Worm (Caenorhabditis elegans): ENCODE results near the gene hog-1.

hog-1 gene

ce11 chrX:5836527-5836926 lies 17.5 kb downstream of the hog-1 start:
- no peak for TF ChIP-seq saeg-2 (GFP tag; IDR thresholded peaks at IDR 0.05)
- TF ChIP-seq ama-1 (optimal IDR thresholded peaks at IDR 0.05): no peak
- TF ChIP-seq D1046.2 (GFP tag; IDR thresholded peaks at IDR 0.05): no peak
- TF ChIP-seq nhr-42 (GFP tag; IDR thresholded peaks at IDR 0.05): no peak
- no peak for TF ChIP-seq zip-11 (GFP tag; IDR thresholded peaks at IDR 0.05)
- no peak for TF ChIP-seq gei-8 (GFP tag; optimal IDR thresholded peaks at IDR 0.05)
- TF ChIP-seq nhr-41 (GFP tag; IDR thresholded peaks at IDR 0.05): no peak

ce11 chrX:5834581-5835481 lies 19.2 kb downstream of the hog-1 start, which contains the start of gene F13D11.4:
F13D11.4 (minus strand) TSS chrX:5834805.
- peak in 1 of 2 experiments; percentile 80 for TF ChIP-seq unc-62 (GFP tag; optimal IDR thresholded peaks at IDR 0.05 in 1 of 2)
- TF ChIP-seq unc-62 (tag; optimal IDR thresholded peaks at IDR 0.05): no peak
- TF ChIP-seq nhr-28 (tag; optimal IDR thresholded peaks at IDR 0.05): peak; percentile 49
- peak; percentile 22 for TF ChIP-seq mxl-3 (GFP tag; optimal IDR thresholded peaks at IDR 0.05)
- TF ChIP-seq R02D3.7 (tag; optimal IDR thresholded peaks at IDR 0.05): no peak
- no peak for TF ChIP-seq daf-8 (GFP tag; IDR thresholded peaks at IDR 0.05)
- TF ChIP-seq lir-3 (tag; optimal IDR thresholded peaks at IDR 0.05): no peak
- no peak for TF ChIP-seq daf-16 (GFP tag; optimal IDR thresholded peaks at IDR 0.05)
- peak; percentile 95 for TF ChIP-seq daf-16 (tag; optimal IDR thresholded peaks at IDR 0.05)
- no peak for TF ChIP-seq pqm-1 (tag; optimal IDR thresholded peaks at IDR 0.05)
- TF ChIP-seq saeg-2 (GFP tag; IDR thresholded peaks at IDR 0.05): no peak
- no peak for TF ChIP-seq rbr-2 (tag; optimal IDR thresholded peaks at IDR 0.05)
- no peak for TF ChIP-seq tra-1 (GFP tag; IDR thresholded peaks at IDR 0.05)
- TF ChIP-seq dmd-9 (GFP tag; IDR thresholded peaks at IDR 0.05): no peak
- TF ChIP-seq Y48G9A.11 (GFP tag; IDR thresholded peaks at IDR 0.05): no peak
- TF ChIP-seq F37D6.2 (tag; optimal IDR thresholded peaks at IDR 0.05): no peak
- TF ChIP-seq lin-15B (tag; optimal IDR thresholded peaks at IDR 0.05): no peak
- TF ChIP-seq hlh-11 (tag; optimal IDR thresholded peaks at IDR 0.05): peak; percentile 50
- TF ChIP-seq nhr-25 (tag; optimal IDR thresholded peaks at IDR 0.05; ENCODE audit: borderline replicate concordance, insufficient read depth): no peak
- no peak for TF ChIP-seq hlh-30 (tag; optimal IDR thresholded peaks at IDR 0.05; ENCODE audit: insufficient read depth)
- no peak for TF ChIP-seq lim-7 (GFP tag; IDR thresholded peaks at IDR 0.05)
- TF ChIP-seq mdl-1 (tag; optimal IDR thresholded peaks at IDR 0.05): peak in 1 of 2 experiments; percentile 10
- no peak for TF ChIP-seq spr-3 (GFP tag; optimal IDR thresholded peaks at IDR 0.05)
- no peak for TF ChIP-seq cey-2 (tag; optimal IDR thresholded peaks at IDR 0.05; ENCODE audit: borderline replicate concordance, insufficient read depth)
- no peak for TF ChIP-seq F26F4.8 (GFP tag; conservative IDR thresholded peaks at IDR 0.05)
- no peak for TF ChIP-seq pha-4 (GFP tag; IDR thresholded peaks at IDR 0.05)
- no peak for TF ChIP-seq pha-4 (tag; optimal IDR thresholded peaks at IDR 0.05)
- no peak for TF ChIP-seq lin-39 (tag; optimal IDR thresholded peaks at IDR 0.05)
- TF ChIP-seq mdt-29 (GFP tag; IDR thresholded peaks at IDR 0.05): no peak

ce11 chrX:5831827-5832226 lies 22.2 kb downstream of the hog-1 start:
- TF ChIP-seq daf-16 (GFP tag; optimal IDR thresholded peaks at IDR 0.05) (no peak), daf-16 (tag; optimal IDR thresholded peaks at IDR 0.05) (peak; percentile 55), php-3 (GFP tag; IDR thresholded peaks at IDR 0.05) (0 out of 2 replicates have a peak, but pooled peaks have one; percentile 26), pqm-1 (tag; optimal IDR thresholded peaks at IDR 0.05) (peak; percentile 6), dve-1 (tag; optimal IDR thresholded peaks at IDR 0.05; ENCODE audit: insufficient read depth) (peak; percentile 24), ceh-82 (tag; optimal IDR thresholded peaks at IDR 0.05) (no peak)
